Worm (Caenorhabditis elegans) whole organism, L4 larva: ENCODE results near the gene abcf-2.

Experiments
- F49E8.2 ChIP-seq: sonication (generic microtip); optimal IDR thresholded peaks from 2 replicates; lab custom pipeline; 2016; ENCODE audit warnings: missing compliant biosample characterization, mild to moderate bottlenecking, missing genetic modification characterization, borderline replicate concordance
- Y105C5A.15 ChIP-seq: fragments of 200-800 bp; sonication (Bioruptor generic); IDR thresholded peaks from 2 replicates; pipeline ENCODE4 v1.3.6; 2022; ENCODE audit warnings: missing genetic modification characterization, missing compliant biosample characterization
- aha-1 ChIP-seq: fragments of 150-350 bp; peaks from one replicate; lab custom pipeline; 2014; ENCODE audit warnings: missing biosample characterization, missing genetic modification characterization
- arid-1 ChIP-seq: fragments of 200-800 bp; sonication (Bioruptor generic); conservative IDR thresholded peaks from 2 replicates; pipeline ENCODE4 v1.3.6; 2022; ENCODE audit warnings: missing genetic modification reagents, missing genetic modification characterization, missing compliant biosample characterization
- ceh-62 ChIP-seq: sonication (generic microtip); optimal IDR thresholded peaks from 2 replicates; lab custom pipeline; 2017; ENCODE audit warnings: missing biosample characterization, missing genetic modification characterization
- ces-1 ChIP-seq: fragments of 150-350 bp; sonication (generic microtip); optimal IDR thresholded peaks from 4 replicates; lab custom pipeline; 2014; ENCODE audit warnings: missing biosample characterization, missing genetic modification reagents, missing genetic modification characterization
- cey-2 ChIP-seq: sonication (generic microtip); optimal IDR thresholded peaks from 3 replicates; lab custom pipeline; 2017; ENCODE audit warnings: missing genetic modification characterization, mild to moderate bottlenecking, missing compliant biosample characterization, antibody characterized with exemption, borderline replicate concordance; ENCODE audit not compliant: insufficient read depth
- daf-12 ChIP-seq: fragments of 150-350 bp; optimal IDR thresholded peaks from 2 replicates; lab custom pipeline; 2014; ENCODE audit warnings: missing biosample characterization, missing genetic modification reagents, missing genetic modification characterization
- daf-16 ChIP-seq, 3 experiments: sonication (generic microtip); optimal IDR thresholded peaks; 2 replicates each; lab custom pipeline; 2016 to 2017; ENCODE audit warnings: missing genetic modification characterization in 3 of 3, missing genetic modification reagents in 3 of 3, mild to moderate bottlenecking in 2 of 3, missing compliant biosample characterization in 2 of 3, missing biosample characterization in 1 of 3, moderate library complexity in 1 of 3
- dmd-6 ChIP-seq: fragments of 200-800 bp; sonication (Bioruptor generic); IDR thresholded peaks from 2 replicates; pipeline ENCODE4 v1.3.6; 2022; ENCODE audit warnings: missing genetic modification reagents, missing genetic modification characterization, missing compliant biosample characterization
- egl-43 ChIP-seq: fragments of 200-800 bp; sonication (Bioruptor generic); IDR thresholded peaks from 2 replicates; pipeline ENCODE4 v1.3.6; 2022; ENCODE audit warnings: missing genetic modification reagents, missing genetic modification characterization, missing compliant biosample characterization
- fkh-10 ChIP-seq: fragments of 150-350 bp; optimal IDR thresholded peaks from 2 replicates; lab custom pipeline; 2014; ENCODE audit warnings: missing biosample characterization, missing genetic modification reagents, missing genetic modification characterization
- hlh-11 ChIP-seq: fragments of 200-800 bp; sonication (Bioruptor generic); optimal IDR thresholded peaks from 2 replicates; lab custom pipeline; 2018; ENCODE audit warnings: mild to moderate bottlenecking, missing genetic modification characterization, missing compliant biosample characterization
- hlh-30 ChIP-seq: sonication (generic microtip); optimal IDR thresholded peaks from 2 replicates; lab custom pipeline; 2017; ENCODE audit warnings: antibody characterized with exemption, mild to moderate bottlenecking, missing genetic modification characterization, missing compliant biosample characterization; ENCODE audit not compliant: insufficient read depth
- lsy-2 ChIP-seq, 2 experiments: fragments of 150-350 bp in 1 of 2; sonication (generic microtip) in 1 of 2; optimal IDR thresholded peaks; 2 replicates each; lab custom pipeline; 2014 to 2017; ENCODE audit warnings: missing biosample characterization in 2 of 2, missing genetic modification characterization in 2 of 2
- mdl-1 ChIP-seq, 2 experiments: fragments of 150-350 bp in 1 of 2; sonication (generic microtip) in 1 of 2; optimal IDR thresholded peaks; 2 replicates each; lab custom pipeline; 2014 to 2017; ENCODE audit warnings: missing biosample characterization in 2 of 2, missing genetic modification characterization in 2 of 2
- mdt-29 ChIP-seq: fragments of 200-800 bp; sonication (Bioruptor generic); IDR thresholded peaks from 2 replicates; pipeline ENCODE4 v1.3.6; 2022; ENCODE audit warnings: missing genetic modification reagents, missing genetic modification characterization, missing compliant biosample characterization
- mep-1 ChIP-seq: fragments of 150-350 bp; sonication (generic microtip); optimal IDR thresholded peaks from 3 replicates; lab custom pipeline; 2014; ENCODE audit warnings: missing biosample characterization, missing genetic modification characterization
- nhr-10 ChIP-seq: fragments of 150-350 bp; optimal IDR thresholded peaks from 2 replicates; lab custom pipeline; 2014; ENCODE audit warnings: missing biosample characterization, missing genetic modification characterization
- nhr-102 ChIP-seq: sonication (generic microtip); optimal IDR thresholded peaks from 2 replicates; lab custom pipeline; 2016; ENCODE audit warnings: mild to moderate bottlenecking, missing genetic modification characterization, moderate library complexity, missing compliant biosample characterization
- nhr-11 ChIP-seq: fragments of 150-350 bp; optimal IDR thresholded peaks from 2 replicates; lab custom pipeline; 2014; ENCODE audit warnings: missing biosample characterization, missing genetic modification characterization
- nhr-6 ChIP-seq: fragments of 150-350 bp; optimal IDR thresholded peaks from 2 replicates; lab custom pipeline; 2014; ENCODE audit warnings: missing biosample characterization, missing genetic modification characterization
- pha-4 ChIP-seq, 2 experiments: fragments of 150-350 bp in 1 of 2; fragments of 200-800 bp in 1 of 2; sonication (Bioruptor generic) in 1 of 2; IDR thresholded peaks in 1 of 2; optimal IDR thresholded peaks in 1 of 2; 2 replicates each; pipeline versions ENCODE4 v1.3.6 to Lab custom; 2014 to 2022; ENCODE audit warnings: missing genetic modification characterization in 2 of 2, missing genetic modification reagents in 2 of 2, missing biosample characterization in 1 of 2, missing compliant biosample characterization in 1 of 2
- pqm-1 ChIP-seq: sonication (generic microtip); optimal IDR thresholded peaks from 2 replicates; lab custom pipeline; 2017; ENCODE audit warnings: missing biosample characterization, missing genetic modification characterization
- spr-3 ChIP-seq: fragments of 200-800 bp; sonication (Bioruptor generic); optimal IDR thresholded peaks from 2 replicates; lab custom pipeline; 2018; ENCODE audit warnings: mild to moderate bottlenecking, missing genetic modification characterization, missing compliant biosample characterization
- tra-1 ChIP-seq: fragments of 200-800 bp; sonication (Bioruptor generic); IDR thresholded peaks from 2 replicates; pipeline ENCODE4 v1.3.6; 2022; ENCODE audit warnings: missing genetic modification reagents, missing genetic modification characterization, missing compliant biosample characterization
- unc-39 ChIP-seq: sonication (generic microtip); optimal IDR thresholded peaks from 2 replicates; lab custom pipeline; 2017; ENCODE audit warnings: missing biosample characterization, missing genetic modification characterization
- unc-62 ChIP-seq, 3 experiments: fragments of 150-350 bp in 1 of 3; sonication (generic microtip); optimal IDR thresholded peaks in 2 of 3; peaks in 1 of 3; 1 replicate in 1 of 3; 2 replicates in 2 of 3; lab custom pipeline; 2014 to 2017; ENCODE audit warnings: missing biosample characterization in 3 of 3, missing genetic modification characterization in 3 of 3, missing genetic modification reagents in 3 of 3, missing genotype in 1 of 3
- zfp-2 ChIP-seq: sonication (generic microtip); optimal IDR thresholded peaks from 2 replicates; lab custom pipeline; 2016; ENCODE audit warnings: mild to moderate bottlenecking, missing genetic modification characterization, missing compliant biosample characterization
- ztf-7 ChIP-seq: fragments of 150-350 bp; optimal IDR thresholded peaks from 2 replicates; lab custom pipeline; 2014; ENCODE audit warnings: missing biosample characterization, missing genetic modification characterization

Gene abcf-2

ce11 chrIII:13458978-13459596 is 3.0 kb downstream of the abcf-2 start, which contains the start of gene tag-164:
TSS of gene tag-164 (plus strand) at chrIII:13459546.
- TF ChIP-seq lsy-2 (tag; optimal IDR thresholded peaks at IDR 0.05; lab: Kevin White, UChicago), result no peak
- TF ChIP-seq unc-62 (GFP tag; optimal IDR thresholded peaks at IDR 0.05 in 1 of 2; lab: Kevin White, UChicago), result peak in 1 of 2 experiments; percentile 92
- TF ChIP-seq unc-62 (tag; optimal IDR thresholded peaks at IDR 0.05; lab: Kevin White, UChicago), result no peak

ce11 chrIII:13457305-13457704 is 4.7 kb downstream of the abcf-2 start:
- TF ChIP-seq unc-62 (GFP tag; optimal IDR thresholded peaks at IDR 0.05 in 1 of 2; lab: Kevin White, UChicago) (peak in 1 of 2 experiments; percentile 51), unc-62 (tag; optimal IDR thresholded peaks at IDR 0.05; lab: Kevin White, UChicago) (no peak), spr-3 (GFP tag; lab: Kevin White, UChicago) (no peak), tra-1 (no peak), Y105C5A.15 (GFP tag; lab: Robert Waterston, UW) (0 out of 2 replicates have a peak, but pooled peaks have one; percentile 48), ces-1 (no peak), nhr-102 (tag; lab: Kevin White, UChicago) (peak; percentile 13), nhr-10 (tag; lab: Kevin White, UChicago) (no peak)

ce11 chrIII:13455816-13456215 is 6.2 kb downstream of the abcf-2 start:
- peak; percentile 12 for TF ChIP-seq nhr-11 (tag; lab: Kevin White, UChicago)
- TF ChIP-seq fkh-10 (GFP tag; lab: Kevin White, UChicago), result peak; percentile 14
- no peak for TF ChIP-seq nhr-6
- TF ChIP-seq pha-4 (GFP tag; IDR thresholded peaks at IDR 0.05; lab: Robert Waterston, UW), result no peak
- TF ChIP-seq pha-4 (tag; optimal IDR thresholded peaks at IDR 0.05; lab: Kevin White, UChicago), result no peak
- TF ChIP-seq cey-2 (tag; lab: Kevin White, UChicago), result no peak
- TF ChIP-seq zfp-2, result no peak
- peak; percentile 38 for TF ChIP-seq hlh-30 (tag; lab: Kevin White, UChicago)
- TF ChIP-seq lsy-2 (tag; optimal IDR thresholded peaks at IDR 0.05; lab: Kevin White, UChicago), result peak in 1 of 2 experiments; percentile 61
- 0 out of 2 replicates have a peak, but pooled peaks have one; percentile 8 for TF ChIP-seq arid-1 (GFP tag; lab: Robert Waterston, UW)
- TF ChIP-seq mep-1, result peak; percentile 38
- TF ChIP-seq pqm-1, result no peak
- TF ChIP-seq egl-43, result no peak
- TF ChIP-seq ztf-7 (tag; lab: Kevin White, UChicago), result peak; percentile 83
- no peak for TF ChIP-seq daf-12 (tag; lab: Kevin White, UChicago)
- TF ChIP-seq aha-1, result peak; percentile 65
- no peak for TF ChIP-seq unc-39 (tag; lab: Kevin White, UChicago)
- TF ChIP-seq dmd-6 (GFP tag; lab: Robert Waterston, UW), result 0 out of 2 replicates have a peak, but pooled peaks have one; percentile 9
- TF ChIP-seq daf-16 (GFP tag; optimal IDR thresholded peaks at IDR 0.05; lab: Kevin White, UChicago), result no peak
- TF ChIP-seq daf-16 (tag; optimal IDR thresholded peaks at IDR 0.05; lab: Kevin White, UChicago), result peak; percentile 51
- TF ChIP-seq, all 104 proteins: peak for 10

ce11 chrIII:13455207-13455606 is 6.8 kb downstream of the abcf-2 start, which contains the start of gene cua-1:
TSS of gene cua-1 (minus strand) at chrIII:13455307.
- no peak for TF ChIP-seq mdl-1 (tag; optimal IDR thresholded peaks at IDR 0.05; lab: Kevin White, UChicago)
- no peak for TF ChIP-seq fkh-10 (GFP tag; lab: Kevin White, UChicago)
- TF ChIP-seq F49E8.2, result no peak
- no peak for TF ChIP-seq ceh-62 (tag; lab: Kevin White, UChicago)
- TF ChIP-seq Y105C5A.15 (GFP tag; lab: Robert Waterston, UW), result no peak
- TF ChIP-seq ztf-7 (tag; lab: Kevin White, UChicago), result no peak
- TF ChIP-seq hlh-11 (tag; lab: Kevin White, UChicago), result no peak
- no peak for TF ChIP-seq mdt-29 (GFP tag; lab: Robert Waterston, UW)
- no peak for TF ChIP-seq mep-1
- TF ChIP-seq, all 104 proteins: peak for 0
